Worm (Caenorhabditis elegans): ENCODE results near the gene T01D1.7.

The T01D1.7 gene

ce11 chrII:151495-151894, 22.1 kb downstream of the T01D1.7 start:
- no peak for TF ChIP-seq ceh-39 (tag; optimal IDR thresholded peaks at IDR 0.05)
- TF ChIP-seq unc-39 (tag; optimal IDR thresholded peaks at IDR 0.05), result no peak
- no peak for TF ChIP-seq snpc-4 (tag; optimal IDR thresholded peaks at IDR 0.05)
- no peak for TF ChIP-seq nhr-12 (tag; optimal IDR thresholded peaks at IDR 0.05)
- no peak for TF ChIP-seq unc-62 (GFP tag; optimal IDR thresholded peaks at IDR 0.05)
- TF ChIP-seq nhr-28 (tag; optimal IDR thresholded peaks at IDR 0.05), result no peak
- no peak for TF ChIP-seq ham-2 (GFP tag; optimal IDR thresholded peaks at IDR 0.05)
- TF ChIP-seq nhr-2 (tag; optimal IDR thresholded peaks at IDR 0.05), result no peak
- TF ChIP-seq flh-1 (GFP tag; optimal IDR thresholded peaks at IDR 0.05), result no peak
- no peak for TF ChIP-seq ceh-83 (GFP tag; optimal IDR thresholded peaks at IDR 0.05)
- no peak for TF ChIP-seq M03D4.4 (tag; optimal IDR thresholded peaks at IDR 0.05)
- no peak for TF ChIP-seq mls-2 (tag; optimal IDR thresholded peaks at IDR 0.05)
- TF ChIP-seq nhr-76 (tag; optimal IDR thresholded peaks at IDR 0.05), result no peak
- TF ChIP-seq lin-32 (GFP tag; optimal IDR thresholded peaks at IDR 0.05), result no peak
- no peak for TF ChIP-seq tbx-8 (GFP tag; optimal IDR thresholded peaks at IDR 0.05)
- TF ChIP-seq ces-1 (GFP tag; optimal IDR thresholded peaks at IDR 0.05), result no peak
- no peak for TF ChIP-seq lsy-2 (tag; optimal IDR thresholded peaks at IDR 0.05)
- TF ChIP-seq hlh-1 (tag; optimal IDR thresholded peaks at IDR 0.05), result no peak
- no peak for TF ChIP-seq ztf-11 (tag; optimal IDR thresholded peaks at IDR 0.05)
- no peak for TF ChIP-seq pha-4 (tag; optimal IDR thresholded peaks at IDR 0.05)

ce11 chrII:146933-147332, 26.6 kb downstream of the T01D1.7 start, which contains the start of gene T25D3.4:
TSS of gene T25D3.4 (plus strand) at chrII:147233.
- TF ChIP-seq nhr-237 (tag; optimal IDR thresholded peaks at IDR 0.05) (no peak), mab-5 (tag; optimal IDR thresholded peaks at IDR 0.05) (no peak), elt-1 (tag; optimal IDR thresholded peaks at IDR 0.05; ENCODE audit: borderline replicate concordance, insufficient read depth) (no peak), cnd-1 (tag; optimal IDR thresholded peaks at IDR 0.05) (no peak), unc-62 (GFP tag; optimal IDR thresholded peaks at IDR 0.05) (no peak), unc-39 (tag; optimal IDR thresholded peaks at IDR 0.05) (no peak), hlh-1 (tag; optimal IDR thresholded peaks at IDR 0.05) (no peak), mep-1 (tag; optimal IDR thresholded peaks at IDR 0.05) (no peak), nhr-28 (tag; optimal IDR thresholded peaks at IDR 0.05) (no peak), M03D4.4 (tag; optimal IDR thresholded peaks at IDR 0.05) (no peak), blmp-1 (tag; optimal IDR thresholded peaks at IDR 0.05) (no peak), tbx-8 (GFP tag; optimal IDR thresholded peaks at IDR 0.05) (no peak)

ce11 chrII:135166-135565, 38.4 kb downstream of the T01D1.7 start, which contains the start of gene K10B4.1:
TSS of gene K10B4.1 (plus strand) at chrII:135466.
- no peak for TF ChIP-seq ceh-43 (GFP tag; optimal IDR thresholded peaks at IDR 0.05)
- TF ChIP-seq nhr-28 (tag; optimal IDR thresholded peaks at IDR 0.05), result no peak
- no peak for TF ChIP-seq elt-3 (tag; optimal IDR thresholded peaks at IDR 0.05)
- no peak for TF ChIP-seq sptf-1 (tag; optimal IDR thresholded peaks at IDR 0.05)
- TF ChIP-seq ceh-39 (tag; optimal IDR thresholded peaks at IDR 0.05), result no peak
- TF ChIP-seq hlh-1 (tag; optimal IDR thresholded peaks at IDR 0.05), result no peak
- no peak for TF ChIP-seq mls-2 (tag; optimal IDR thresholded peaks at IDR 0.05)
- no peak for TF ChIP-seq nhr-237 (tag; optimal IDR thresholded peaks at IDR 0.05)
- no peak for TF ChIP-seq nhr-12 (tag; optimal IDR thresholded peaks at IDR 0.05)
- no peak for TF ChIP-seq lin-13 (tag; optimal IDR thresholded peaks at IDR 0.05)

ce11 chrII:133548-134275, 39.9 kb downstream of the T01D1.7 start, which contains the start of gene cwn-1:
TSS of gene cwn-1 (minus strand) at chrII:133598.
- TF ChIP-seq unc-62 (GFP tag; optimal IDR thresholded peaks at IDR 0.05) (peak; percentile 88), hlh-1 (tag; optimal IDR thresholded peaks at IDR 0.05) (peak; percentile 29), lin-32 (GFP tag; optimal IDR thresholded peaks at IDR 0.05) (no peak), unc-120 (tag; optimal IDR thresholded peaks at IDR 0.05; ENCODE audit: poor library complexity, severe bottlenecking) (no peak), snpc-4 (tag; optimal IDR thresholded peaks at IDR 0.05) (no peak), mep-1 (tag; optimal IDR thresholded peaks at IDR 0.05) (no peak), mab-5 (tag; optimal IDR thresholded peaks at IDR 0.05) (peak; percentile 83)

- no peak for TF ChIP-seq sem-2 (GFP tag; optimal IDR thresholded peaks at IDR 0.05)
- no peak for TF ChIP-seq bed-3 (GFP tag; optimal IDR thresholded peaks at IDR 0.05)
- no peak for TF ChIP-seq nhr-237 (tag; optimal IDR thresholded peaks at IDR 0.05)
- TF ChIP-seq ztf-11 (tag; optimal IDR thresholded peaks at IDR 0.05), result no peak
These were observed 43.8 kb downstream of the T01D1.7 start for ce11 chrII:129770-130169.

Measured in whole organism, mixed stage, embryonic.